Worm (Caenorhabditis elegans) whole organism, L4/young adult: ENCODE data around the gene eif-3.L.

Source experiments
- W03F9.2 ChIP-seq: fragments of 150-350 bp; optimal IDR thresholded peaks from 2 replicates; lab custom pipeline; 2014; ENCODE audit warnings: missing biosample characterization, missing genetic modification characterization
- dao-5 ChIP-seq: sonication (generic microtip); optimal IDR thresholded peaks from 2 replicates; lab custom pipeline; 2016; ENCODE audit warnings: missing genotype, missing genetic modification characterization, moderate library complexity, missing compliant biosample characterization
- him-1 ChIP-seq: sonication (generic microtip); optimal IDR thresholded peaks from 2 replicates; lab custom pipeline; 2016; ENCODE audit warnings: missing genotype, missing genetic modification reagents, missing genetic modification characterization, missing compliant biosample characterization

DNA sequence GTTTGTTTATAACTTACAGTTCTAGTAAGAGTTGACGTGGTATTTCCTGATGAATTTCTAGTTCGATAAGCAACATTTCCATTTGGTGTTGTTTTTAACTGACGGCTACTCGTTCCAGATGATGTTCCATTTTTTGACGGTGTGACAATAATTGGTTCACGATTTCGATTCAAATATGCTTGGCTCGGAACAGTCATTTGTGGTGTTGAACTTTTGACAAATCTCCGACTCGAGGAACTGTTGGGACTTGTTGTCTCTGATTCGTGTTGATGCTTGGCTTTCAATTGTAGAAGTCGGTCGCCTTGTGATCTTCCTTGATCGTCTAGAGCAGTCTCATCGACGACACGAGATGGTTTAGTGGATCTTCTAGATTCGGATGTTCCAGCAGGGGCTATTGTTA, 30.7 kb downstream of the eif-3.L start:
- TF ChIP-seq W03F9.2 (tag; lab: Kevin White, UChicago) (no peak), dao-5 (no peak), him-1 (tag; lab: Kevin White, UChicago) (no peak)
